Fruit fly (Drosophila melanogaster) whole organism, embryonic: ENCODE results near the gene unc-119.
A peak's percentile ranks its signal among the peaks of the same experiment; 100 is the strongest.

Experiments used
- BEAF-32 ChIP-seq: fragments of 200-800 bp; sonication (Bioruptor generic); optimal IDR thresholded peaks from 3 replicates; lab custom pipeline; 2017; ENCODE audit warnings: missing biosample characterization, missing genetic modification characterization, mild to moderate bottlenecking, moderate library complexity, missing genetic modification reagents
- BtbVII ChIP-seq: fragments of 200-800 bp; sonication (Bioruptor generic); optimal IDR thresholded peaks from 3 replicates; lab custom pipeline; 2017; ENCODE audit warnings: missing biosample characterization, mild to moderate bottlenecking, missing genetic modification characterization
- Bteb2 ChIP-seq: fragments of 200-800 bp; sonication (Bioruptor generic); optimal IDR thresholded peaks from 2 replicates; lab custom pipeline; 2016; ENCODE audit warnings: missing biosample characterization, missing genetic modification characterization
- CG1024 ChIP-seq: fragments of 200-800 bp; sonication (Bioruptor generic); IDR thresholded peaks from 2 replicates; pipeline ENCODE4 v1.3.6; 2022; ENCODE audit warnings: missing biosample characterization, missing genetic modification characterization
- CG11247 ChIP-seq: fragments of 200-800 bp; sonication (Bioruptor generic); IDR thresholded peaks from 2 replicates; pipeline ENCODE4 v1.3.6; 2022; ENCODE audit warnings: missing biosample characterization, missing genetic modification characterization
- CG11696 ChIP-seq: fragments of 200-800 bp; sonication (Bioruptor generic); IDR thresholded peaks from 2 replicates; pipeline ENCODE4 v1.3.6; 2022; ENCODE audit warnings: missing biosample characterization, missing genetic modification characterization
- CG12104 ChIP-seq: fragments of 200-800 bp; sonication (Bioruptor generic); optimal IDR thresholded peaks from 3 replicates; lab custom pipeline; 2016; ENCODE audit warnings: missing biosample characterization, missing genetic modification characterization
- CG12155 ChIP-seq: fragments of 200-800 bp; sonication (Bioruptor generic); optimal IDR thresholded peaks from 3 replicates; lab custom pipeline; 2016; ENCODE audit warnings: missing biosample characterization, missing genetic modification characterization
- CG1233 ChIP-seq: fragments of 200-800 bp; sonication (Bioruptor generic); optimal IDR thresholded peaks from 4 replicates; lab custom pipeline; 2018; ENCODE audit warnings: missing biosample characterization, mild to moderate bottlenecking, missing genetic modification characterization
- CG2202 ChIP-seq: fragments of 200-800 bp; sonication (Bioruptor generic); optimal IDR thresholded peaks from 2 replicates; lab custom pipeline; 2018; ENCODE audit warnings: missing biosample characterization, mild to moderate bottlenecking, missing genetic modification characterization
- CG2875 ChIP-seq: fragments of 200-800 bp; sonication (Bioruptor generic); optimal IDR thresholded peaks from 2 replicates; lab custom pipeline; 2017; ENCODE audit warnings: missing biosample characterization, mild to moderate bottlenecking, missing genetic modification characterization, missing genetic modification reagents
- CG42726 ChIP-seq: fragments of 200-800 bp; sonication (Bioruptor generic); IDR thresholded peaks from 2 replicates; pipeline ENCODE4 v1.3.6; 2022; ENCODE audit warnings: missing biosample characterization, missing genetic modification characterization; ENCODE audit not compliant: partially characterized antibody
- CG6272 ChIP-seq: fragments of 200-800 bp; sonication (Bioruptor generic); IDR thresholded peaks from 2 replicates; pipeline ENCODE4 v1.3.6; 2022; ENCODE audit warnings: missing biosample characterization, missing genetic modification characterization
- CG6854 ChIP-seq: fragments of 200-800 bp; sonication (Bioruptor generic); optimal IDR thresholded peaks from 3 replicates; lab custom pipeline; 2017; ENCODE audit warnings: missing biosample characterization, mild to moderate bottlenecking, missing genetic modification characterization
- CG7372 ChIP-seq: fragments of 200-800 bp; sonication (Bioruptor generic); IDR thresholded peaks from 2 replicates; pipeline ENCODE4 v1.3.6; 2022; ENCODE audit warnings: missing biosample characterization, missing genetic modification characterization
- CG7556 ChIP-seq: fragments of 200-800 bp; sonication (Bioruptor generic); optimal IDR thresholded peaks from 2 replicates; lab custom pipeline; 2017; ENCODE audit warnings: missing biosample characterization, mild to moderate bottlenecking, missing genetic modification characterization
- Chrac-16 ChIP-seq: fragments of 200-800 bp; sonication (Bioruptor generic); optimal IDR thresholded peaks from 3 replicates; lab custom pipeline; 2016; ENCODE audit warnings: missing biosample characterization, missing genetic modification characterization
- D19A ChIP-seq: fragments of 200-800 bp; optimal IDR thresholded peaks from 3 replicates; lab custom pipeline; 2019; ENCODE audit warnings: missing biosample characterization, mild to moderate bottlenecking, missing genetic modification characterization, moderate library complexity
- Deaf1 ChIP-seq: fragments of 200-800 bp; optimal IDR thresholded peaks from 3 replicates; lab custom pipeline; 2019; ENCODE audit warnings: missing biosample characterization, mild to moderate bottlenecking, missing genetic modification characterization, moderate library complexity
- ERR ChIP-seq: fragments of 200-800 bp; sonication (Bioruptor generic); optimal IDR thresholded peaks from 2 replicates; lab custom pipeline; 2016; ENCODE audit warnings: missing biosample characterization, missing genetic modification characterization
- Ets65A ChIP-seq: fragments of 200-800 bp; sonication (Bioruptor generic); peaks from one replicate; lab custom pipeline; 2016; ENCODE audit warnings: missing biosample characterization, missing genetic modification characterization
- GATAe ChIP-seq: fragments of 200-800 bp; sonication (Bioruptor generic); conservative IDR thresholded peaks from 2 replicates; pipeline ENCODE4 v1.3.6; 2022; ENCODE audit warnings: missing biosample characterization, missing genetic modification characterization
- HLH4C ChIP-seq: fragments of 200-800 bp; sonication (Bioruptor generic); IDR thresholded peaks from 3 replicates; pipeline ENCODE4 v1.3.6; 2022; ENCODE audit warnings: missing biosample characterization, missing genetic modification characterization; ENCODE audit not compliant: partially characterized antibody
- Hmr ChIP-seq: fragments of 200-800 bp; sonication (Bioruptor generic); optimal IDR thresholded peaks from 3 replicates; lab custom pipeline; 2017; ENCODE audit warnings: mild to moderate bottlenecking, missing biosample characterization, missing genetic modification reagents, missing genetic modification characterization
- Hmx ChIP-seq: fragments of 200-800 bp; sonication (Bioruptor generic); optimal IDR thresholded peaks from 2 replicates; lab custom pipeline; 2016; ENCODE audit warnings: missing biosample characterization, missing genetic modification characterization
- Lpt ChIP-seq: fragments of >200 bp; optimal IDR thresholded peaks from 2 replicates; lab custom pipeline; 2018; ENCODE audit warnings: missing biosample characterization, missing genetic modification characterization
- NFAT ChIP-seq: fragments of 200-800 bp; sonication (Bioruptor generic); IDR thresholded peaks from 2 replicates; pipeline ENCODE4 v1.3.6; 2022; ENCODE audit warnings: missing biosample characterization, missing genetic modification characterization
- NfI ChIP-seq: fragments of 200-800 bp; sonication (Bioruptor generic); optimal IDR thresholded peaks from 3 replicates; lab custom pipeline; 2018; ENCODE audit warnings: missing biosample characterization, mild to moderate bottlenecking, missing genetic modification characterization, moderate library complexity
- Oli ChIP-seq: fragments of 200-800 bp; sonication (Bioruptor generic); optimal IDR thresholded peaks from 2 replicates; lab custom pipeline; 2018; ENCODE audit warnings: missing biosample characterization, mild to moderate bottlenecking, missing genetic modification characterization, moderate library complexity
- Ptx1 ChIP-seq: fragments of 200-800 bp; sonication (Bioruptor generic); IDR thresholded peaks from 2 replicates; pipeline ENCODE4 v1.3.6; 2022; ENCODE audit warnings: missing biosample characterization, missing genetic modification characterization
- Sin3A ChIP-seq: fragments of >200 bp; optimal IDR thresholded peaks from 2 replicates; lab custom pipeline; 2018
- bigmax ChIP-seq: fragments of 200-800 bp; sonication (Bioruptor generic); optimal IDR thresholded peaks from 2 replicates; lab custom pipeline; 2018; ENCODE audit warnings: missing biosample characterization, mild to moderate bottlenecking, missing genetic modification characterization
- caup ChIP-seq: fragments of 200-800 bp; sonication (Bioruptor generic); optimal IDR thresholded peaks from 3 replicates; lab custom pipeline; 2017; ENCODE audit warnings: missing biosample characterization, mild to moderate bottlenecking, missing genetic modification characterization, moderate library complexity; ENCODE audit not compliant: severe bottlenecking
- crol ChIP-seq: fragments of 200-800 bp; sonication (Bioruptor generic); IDR thresholded peaks from 2 replicates; pipeline ENCODE4 v1.3.6; 2022; ENCODE audit warnings: missing biosample characterization, missing genetic modification characterization
- disco-r ChIP-seq: fragments of 200-800 bp; sonication (Bioruptor generic); optimal IDR thresholded peaks from 2 replicates; lab custom pipeline; 2016; ENCODE audit warnings: missing biosample characterization, missing genetic modification characterization
- dpn ChIP-seq, 2 experiments: fragments of 200-800 bp; sonication (Bioruptor generic); optimal IDR thresholded peaks; 3 replicates each; lab custom pipeline; 2016; ENCODE audit warnings: missing biosample characterization in 2 of 2, missing genetic modification characterization in 2 of 2
- ftz-f1 ChIP-seq: fragments of 200-800 bp; sonication (Bioruptor generic); optimal IDR thresholded peaks from 2 replicates; lab custom pipeline; 2016; ENCODE audit warnings: missing biosample characterization, missing genetic modification characterization
- fu2 ChIP-seq: fragments of 200-800 bp; sonication (Bioruptor generic); optimal IDR thresholded peaks from 2 replicates; lab custom pipeline; 2016; ENCODE audit warnings: missing biosample characterization, missing genetic modification characterization
- grn ChIP-seq: fragments of 200-800 bp; sonication (Bioruptor generic); optimal IDR thresholded peaks from 3 replicates; lab custom pipeline; 2017; ENCODE audit warnings: missing biosample characterization, missing genetic modification characterization
- gt ChIP-seq: fragments of 200-800 bp; sonication (Bioruptor generic); IDR thresholded peaks from 2 replicates; pipeline ENCODE4 v1.3.6; 2022; ENCODE audit warnings: missing biosample characterization, missing genetic modification characterization
- hth ChIP-seq: fragments of >200 bp; optimal IDR thresholded peaks from 2 replicates; lab custom pipeline; 2017; ENCODE audit warnings: inconsistent platforms
- jumu ChIP-seq: fragments of 200-800 bp; sonication (Bioruptor generic); optimal IDR thresholded peaks from 3 replicates; lab custom pipeline; 2016; ENCODE audit warnings: missing biosample characterization, missing genetic modification characterization
- nerfin-2 ChIP-seq: fragments of 200-800 bp; sonication (Bioruptor generic); IDR thresholded peaks from 2 replicates; pipeline ENCODE4 v1.3.6; 2022; ENCODE audit warnings: missing biosample characterization, missing genetic modification characterization; ENCODE audit not compliant: partially characterized antibody
- pita ChIP-seq: fragments of 200-800 bp; sonication (Bioruptor generic); optimal IDR thresholded peaks from 2 replicates; lab custom pipeline; 2017; ENCODE audit warnings: missing biosample characterization, mild to moderate bottlenecking, missing genetic modification characterization
- ro ChIP-seq: fragments of 200-800 bp; sonication (Bioruptor generic); IDR thresholded peaks from 2 replicates; pipeline ENCODE4 v1.3.6; 2022; ENCODE audit warnings: missing biosample characterization, missing genetic modification characterization
- salm ChIP-seq: fragments of 200-800 bp; sonication (Bioruptor generic); optimal IDR thresholded peaks from 2 replicates; lab custom pipeline; 2018; ENCODE audit warnings: missing biosample characterization, mild to moderate bottlenecking, missing genetic modification characterization
- stwl ChIP-seq: fragments of 200-800 bp; sonication (Bioruptor generic); optimal IDR thresholded peaks from 3 replicates; lab custom pipeline; 2018; ENCODE audit warnings: missing biosample characterization, mild to moderate bottlenecking, missing genetic modification characterization, moderate library complexity
- tll ChIP-seq, 2 experiments: fragments of 200-800 bp in 1 of 2; fragments of >200 bp in 1 of 2; sonication (Bioruptor generic) in 1 of 2; optimal IDR thresholded peaks; 2 replicates each; lab custom pipeline; 2017 to 2019; ENCODE audit warnings: missing biosample characterization in 2 of 2, missing genetic modification characterization in 2 of 2, mild to moderate bottlenecking in 1 of 2, moderate library complexity in 1 of 2
- vnd ChIP-seq: fragments of 200-800 bp; sonication (Bioruptor generic); IDR thresholded peaks from 3 replicates; pipeline ENCODE4 v1.3.6; 2022; ENCODE audit warnings: missing biosample characterization, missing genetic modification characterization; ENCODE audit not compliant: partially characterized antibody

unc-119 gene

dm6 chrX:7336121-7336961, 45.2 kb upstream of the unc-119 start (continued):
- TF ChIP-seq CG12104 (GFP tag; lab: Kevin White, UChicago) = peak; percentile 76
- peak; percentile 90 for TF ChIP-seq NfI (GFP tag; lab: Kevin White, UChicago)
- TF ChIP-seq grn (GFP tag; lab: Kevin White, UChicago) = peak; percentile 65
- peak; percentile 67 for TF ChIP-seq Deaf1
- peak; percentile 96 for TF ChIP-seq Oli
- TF ChIP-seq tll (GFP tag; optimal IDR thresholded peaks at IDR 0.05; lab: Kevin White, UChicago) = no peak
- peak; percentile 99 for TF ChIP-seq Ets65A (GFP tag; lab: Kevin White, UChicago)
- peak; percentile 93 for TF ChIP-seq CG2202
- TF ChIP-seq CG7372 (GFP tag; lab: Robert Waterston, UW) = peak; percentile 80
- peak; percentile 91 for TF ChIP-seq D19A (tag; lab: Kevin White, UChicago)
- TF ChIP-seq nerfin-2 = no peak
- TF ChIP-seq salm = peak; percentile 91
- peak; percentile 72 for TF ChIP-seq CG11247
- TF ChIP-seq bigmax (GFP tag; lab: Kevin White, UChicago) = no peak
- peak; percentile 52 for TF ChIP-seq Lpt (GFP tag; lab: Kevin White, UChicago)
- peak; percentile 80 for TF ChIP-seq Hmr (GFP tag; lab: Kevin White, UChicago)
- peak; percentile 88 for TF ChIP-seq jumu (GFP tag; lab: Kevin White, UChicago)
- TF ChIP-seq CG11696 (GFP tag; lab: Robert Waterston, UW) = peak; percentile 99
- peak; percentile 92 for TF ChIP-seq CG2875 (GFP tag; lab: Kevin White, UChicago)
- no peak for TF ChIP-seq hth (lab: Kevin White, UChicago)
- TF ChIP-seq CG42726 (GFP tag; lab: Robert Waterston, UW) = no peak
- TF ChIP-seq CG6854 (GFP tag; lab: Kevin White, UChicago) = peak; percentile 69
- TF ChIP-seq GATAe (GFP tag; lab: Robert Waterston, UW) = no peak; the same call in 1 of the 2 replicates
- TF ChIP-seq stwl (tag; lab: Kevin White, UChicago) = peak; percentile 34
- TF ChIP-seq vnd (GFP tag; lab: Robert Waterston, UW) = no peak
- peak; percentile 38; the same call in 1 of the 2 replicates for TF ChIP-seq NFAT
- peak; percentile 71 for TF ChIP-seq disco-r (GFP tag; lab: Kevin White, UChicago)
- TF ChIP-seq ro (GFP tag; lab: Robert Waterston, UW) = peak; percentile 54; the same call in 1 of the 2 replicates
- TF ChIP-seq gt (GFP tag; lab: Robert Waterston, UW) = peak; percentile 58; the same call in 1 of the 2 replicates
- peak; percentile 66 for TF ChIP-seq Bteb2 (GFP tag; lab: Kevin White, UChicago)
- peak; percentile 92 for TF ChIP-seq CG1233 (GFP tag; lab: Kevin White, UChicago)
- TF ChIP-seq ERR (GFP tag; lab: Kevin White, UChicago) = peak; percentile 77
- TF ChIP-seq pita (GFP tag; lab: Kevin White, UChicago) = no peak
- no peak for TF ChIP-seq BEAF-32 (GFP tag; lab: Kevin White, UChicago)
- peak; percentile 85 for TF ChIP-seq CG7556 (GFP tag; lab: Kevin White, UChicago)
- peak; percentile 90 for TF ChIP-seq Ptx1 (GFP tag; lab: Robert Waterston, UW)
- TF ChIP-seq fu2 (GFP tag; lab: Kevin White, UChicago) = peak; percentile 71
- peak; percentile 52 for TF ChIP-seq Hmx (GFP tag; lab: Kevin White, UChicago)
- peak; percentile 85 for TF ChIP-seq BtbVII (GFP tag; lab: Kevin White, UChicago)
- peak; percentile 72 for TF ChIP-seq CG12155 (GFP tag; lab: Kevin White, UChicago)
- TF ChIP-seq ftz-f1 = no peak
- TF ChIP-seq CG6272 = peak; percentile 77; the same call in 1 of the 2 replicates
- TF ChIP-seq CG1024 (GFP tag; lab: Robert Waterston, UW) = peak; percentile 79
- TF ChIP-seq HLH4C (GFP tag; lab: Robert Waterston, UW) = no peak
- peak; percentile 93 for TF ChIP-seq Chrac-16 (GFP tag; lab: Kevin White, UChicago)
- TF ChIP-seq caup (GFP tag; lab: Kevin White, UChicago) = peak; percentile 77
- TF ChIP-seq dpn (GFP tag; optimal IDR thresholded peaks at IDR 0.05; lab: Kevin White, UChicago) = peak; percentile 88 to 93
- TF ChIP-seq Sin3A (lab: Kevin White, UChicago) = no peak
- peak; percentile 94 for TF ChIP-seq crol
